Worm (Caenorhabditis elegans) whole organism, L3 larva: ENCODE measurements around the gene Y5H2A.1.

Experiments
- ama-1 ChIP-seq: fragments of 150-350 bp; optimal IDR thresholded peaks from 2 replicates; lab custom pipeline; 2018
- ceh-82 ChIP-seq: fragments of 150-350 bp; optimal IDR thresholded peaks from 2 replicates; lab custom pipeline; 2014; ENCODE audit warnings: missing biosample characterization, missing genetic modification characterization
- ceh-9 ChIP-seq: sonication (generic microtip); optimal IDR thresholded peaks from 2 replicates; lab custom pipeline; 2018; ENCODE audit warnings: missing biosample characterization, missing genetic modification characterization
- egl-27 ChIP-seq: sonication (generic microtip); optimal IDR thresholded peaks from 4 replicates; lab custom pipeline; 2017; ENCODE audit warnings: missing biosample characterization, missing genetic modification reagents, missing genetic modification characterization
- elt-2 ChIP-seq: sonication (generic microtip); optimal IDR thresholded peaks from 2 replicates; lab custom pipeline; 2016; ENCODE audit warnings: missing genetic modification reagents, mild to moderate bottlenecking, missing genetic modification characterization, missing compliant biosample characterization
- elt-3 ChIP-seq, 3 experiments: fragments of 150-350 bp in 1 of 3; sonication (generic microtip) in 2 of 3; optimal IDR thresholded peaks; 2 replicates in 2 of 3; 4 replicates in 1 of 3; lab custom pipeline; 2014 to 2017; ENCODE audit warnings: missing biosample characterization in 3 of 3, missing genetic modification characterization in 3 of 3
- nhr-12 ChIP-seq: fragments of 150-350 bp; optimal IDR thresholded peaks from 2 replicates; lab custom pipeline; 2014; ENCODE audit warnings: missing biosample characterization, missing genetic modification characterization
- nhr-237 ChIP-seq: fragments of 150-350 bp; optimal IDR thresholded peaks from 2 replicates; lab custom pipeline; 2014; ENCODE audit warnings: missing biosample characterization, missing genetic modification characterization
- nhr-77 ChIP-seq: fragments of 150-350 bp; optimal IDR thresholded peaks from 2 replicates; lab custom pipeline; 2014; ENCODE audit warnings: missing biosample characterization, missing genetic modification characterization
- skn-1 ChIP-seq: fragments of 150-350 bp; optimal IDR thresholded peaks from 2 replicates; lab custom pipeline; 2014; ENCODE audit warnings: missing biosample characterization, missing genetic modification characterization
- ztf-4 ChIP-seq: fragments of 150-350 bp; optimal IDR thresholded peaks from 2 replicates; lab custom pipeline; 2014; ENCODE audit warnings: missing biosample characterization, missing genetic modification characterization

ce11 chrV:2308246-2308645 lies 36.6 kb upstream of the Y5H2A.1 start:
- TF ChIP-seq ceh-9 (tag; lab: Kevin White, UChicago) (no peak), ama-1 (no peak), elt-3 (tag; optimal IDR thresholded peaks at IDR 0.05; lab: Kevin White, UChicago) (no peak), ztf-4 (no peak), nhr-12 (tag; lab: Kevin White, UChicago) (no peak), nhr-77 (tag; lab: Kevin White, UChicago) (no peak), ceh-82 (no peak), elt-2 (tag; lab: Kevin White, UChicago) (peak; percentile 99), skn-1 (tag; lab: Kevin White, UChicago) (no peak), nhr-237 (tag; lab: Kevin White, UChicago) (no peak), egl-27 (tag; lab: Kevin White, UChicago) (no peak)
